Fruit fly (Drosophila melanogaster): Measurements from ENCODE around the gene Lamtor5.

DNA sequence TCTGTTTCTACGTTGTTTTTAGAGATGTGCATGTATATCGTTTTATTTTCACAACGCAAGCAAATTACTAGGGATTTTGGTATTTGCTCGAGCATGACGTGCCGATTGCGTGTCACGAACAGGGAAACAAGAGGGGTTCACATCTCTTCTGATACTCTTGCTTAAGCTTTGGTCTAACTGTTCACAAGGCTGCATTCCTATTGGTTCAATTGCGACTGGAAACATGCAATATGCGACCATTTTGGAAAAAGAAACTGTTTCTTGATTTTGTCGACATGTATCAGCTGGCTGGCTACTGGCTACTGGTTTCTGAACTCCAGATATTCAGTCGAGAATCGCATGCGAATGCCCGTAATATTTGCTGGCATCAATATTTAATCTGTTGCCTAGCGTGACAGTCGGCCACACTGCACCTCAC lies 21.4 kb upstream of the Lamtor5 start, which contains the start of gene Coa8:
- TF ChIP-seq Dll (optimal IDR thresholded peaks at IDR 0.05) (no peak), psq (optimal IDR thresholded peaks at IDR 0.05) (no peak)

Measured in whole organism.